Fruit fly (Drosophila melanogaster): ENCODE measurements around the gene Lim1.

DNA sequence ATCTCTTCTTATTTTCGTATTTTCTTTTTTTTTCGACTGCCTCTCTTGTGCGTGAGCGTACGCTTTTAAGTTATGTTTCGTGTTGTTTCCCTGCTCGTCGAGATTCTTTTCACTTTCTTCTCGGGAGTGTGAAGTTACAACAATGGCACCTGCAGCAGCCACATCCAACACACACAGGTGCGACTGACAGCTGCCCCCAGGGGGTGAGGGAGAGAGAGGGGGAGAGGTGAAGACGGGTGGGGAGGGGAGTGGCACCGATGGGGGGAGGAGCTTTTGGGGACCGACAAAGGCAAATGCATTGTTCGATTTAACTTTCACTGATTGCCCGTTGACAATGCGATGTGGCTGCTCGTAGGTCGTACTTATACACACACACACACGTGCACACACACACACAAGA, 35.8 kb upstream of the Lim1 start:
- TF ChIP-seq usp (GFP tag; optimal IDR thresholded peaks at IDR 0.05), result no peak
- TF ChIP-seq CG8478 (optimal IDR thresholded peaks at IDR 0.05), result no peak
- TF ChIP-seq Dll (optimal IDR thresholded peaks at IDR 0.05), result no peak
- TF ChIP-seq pan (optimal IDR thresholded peaks at IDR 0.05), result no peak
- no peak for TF ChIP-seq psq (optimal IDR thresholded peaks at IDR 0.05)

All from whole organism.